Fruit fly (Drosophila melanogaster): ENCODE data around the gene mthl15.

mthl15 gene

DNA sequence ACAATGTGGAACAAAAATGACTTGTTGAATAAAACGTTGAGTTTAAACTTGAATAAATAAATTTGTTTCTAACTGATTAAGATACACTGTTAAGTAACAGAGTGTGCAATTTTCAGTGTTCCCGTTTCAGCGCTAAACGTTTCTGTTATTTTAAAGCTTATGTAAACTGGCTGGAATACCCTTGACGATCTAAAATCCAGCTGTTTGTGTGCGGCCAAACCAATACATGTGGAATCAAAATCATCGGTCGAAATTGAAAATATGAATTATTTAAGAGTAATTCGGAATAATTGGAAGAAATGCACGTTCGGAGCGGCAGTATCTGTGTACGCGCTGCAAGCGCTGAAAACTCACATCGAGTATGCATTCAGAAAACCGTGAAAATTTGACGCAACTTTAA is 31.7 kb upstream of the mthl15 start, which contains the start of gene Mulk:
Gene Mulk (plus strand): TSS at position 198 of the 400 bp plus-strand sequence.
- 0 out of 3 replicates have a peak, but pooled peaks have one; percentile 11 for TF ChIP-seq CG34422 (GFP tag; IDR thresholded peaks at IDR 0.05)
- TF ChIP-seq cg (GFP tag; optimal IDR thresholded peaks at IDR 0.05) = peak; percentile 72
- no peak for TF ChIP-seq CG13287 (GFP tag; IDR thresholded peaks at IDR 0.05; ENCODE audit: partially characterized antibody)
- TF ChIP-seq wek (GFP tag; optimal IDR thresholded peaks at IDR 0.05) = peak; percentile 98
- TF ChIP-seq CG30020 (tag; optimal IDR thresholded peaks at IDR 0.05) = peak; percentile 90
- peak; percentile 40 for TF ChIP-seq CG5180 (GFP tag; optimal IDR thresholded peaks at IDR 0.05)
- no peak for TF ChIP-seq CG1529 (GFP tag; optimal IDR thresholded peaks at IDR 0.05)
- TF ChIP-seq pzg (GFP tag; optimal IDR thresholded peaks at IDR 0.05) = peak; percentile 31
- TF ChIP-seq crp (GFP tag; optimal IDR thresholded peaks at IDR 0.05) = peak; percentile 0 to 84
- no peak for TF ChIP-seq aop (GFP tag; IDR thresholded peaks at IDR 0.05)
- TF ChIP-seq CG4617 (GFP tag; optimal IDR thresholded peaks at IDR 0.05; ENCODE audit: borderline replicate concordance) = peak; percentile 5
- TF ChIP-seq CG1603 (tag; optimal IDR thresholded peaks at IDR 0.05) = peak; percentile 95
- no peak for TF ChIP-seq Oli (tag; optimal IDR thresholded peaks at IDR 0.05)
- TF ChIP-seq gfzf (GFP tag; optimal IDR thresholded peaks at IDR 0.05) = peak; percentile 9
- peak; percentile 19 for TF ChIP-seq dm (GFP tag; optimal IDR thresholded peaks at IDR 0.05)
- peak; percentile 10 for TF ChIP-seq HmgZ (tag; optimal IDR thresholded peaks at IDR 0.05)
- TF ChIP-seq YL-1 (GFP tag; optimal IDR thresholded peaks at IDR 0.05) = peak; percentile 29
- TF ChIP-seq CG12104 (GFP tag; optimal IDR thresholded peaks at IDR 0.05) = no peak
- peak; percentile 36 for TF ChIP-seq stwl (tag; optimal IDR thresholded peaks at IDR 0.05)
- peak in 1 of 2 experiments; percentile 40 for TF ChIP-seq eve (GFP tag; optimal IDR thresholded peaks at IDR 0.05)
- TF ChIP-seq MBD-R2 (GFP tag; IDR thresholded peaks at IDR 0.05) = peak; percentile 76
- TF ChIP-seq fd102C (GFP tag; optimal IDR thresholded peaks at IDR 0.05) = no peak
- TF ChIP-seq mirr (GFP tag; optimal IDR thresholded peaks at IDR 0.05) = no peak
- TF ChIP-seq E2f1 (GFP tag; IDR thresholded peaks at IDR 0.05) = no peak
- no peak for TF ChIP-seq ase (GFP tag; IDR thresholded peaks at IDR 0.05)
- peak; percentile 14; the same call in 1 of the 3 replicates for TF ChIP-seq row (GFP tag; IDR thresholded peaks at IDR 0.05)
- TF ChIP-seq CG6813 (GFP tag; optimal IDR thresholded peaks at IDR 0.05) = no peak
- TF ChIP-seq MESR4 (GFP tag; optimal IDR thresholded peaks at IDR 0.05) = peak; percentile 23
- TF ChIP-seq CG3995 (GFP tag; optimal IDR thresholded peaks at IDR 0.05) = no peak
- TF ChIP-seq pfk (GFP tag; optimal IDR thresholded peaks at IDR 0.05) = peak; percentile 91
- no peak for TF ChIP-seq CG12071 (GFP tag; optimal IDR thresholded peaks at IDR 0.05)
- no peak for TF ChIP-seq HLH3B (GFP tag; IDR thresholded peaks at IDR 0.05)
- 0 out of 4 replicates have a peak, but pooled peaks have one; percentile 29 for TF ChIP-seq Dll (GFP tag; IDR thresholded peaks at IDR 0.05; ENCODE audit: partially characterized antibody)
- TF ChIP-seq hbn (GFP tag; IDR thresholded peaks at IDR 0.05; ENCODE audit: partially characterized antibody) = peak; percentile 36; the same call in 1 of the 2 replicates
- TF ChIP-seq Pdp1 (GFP tag; optimal IDR thresholded peaks at IDR 0.05) = peak in 1 of 2 experiments; percentile 81

DNA sequence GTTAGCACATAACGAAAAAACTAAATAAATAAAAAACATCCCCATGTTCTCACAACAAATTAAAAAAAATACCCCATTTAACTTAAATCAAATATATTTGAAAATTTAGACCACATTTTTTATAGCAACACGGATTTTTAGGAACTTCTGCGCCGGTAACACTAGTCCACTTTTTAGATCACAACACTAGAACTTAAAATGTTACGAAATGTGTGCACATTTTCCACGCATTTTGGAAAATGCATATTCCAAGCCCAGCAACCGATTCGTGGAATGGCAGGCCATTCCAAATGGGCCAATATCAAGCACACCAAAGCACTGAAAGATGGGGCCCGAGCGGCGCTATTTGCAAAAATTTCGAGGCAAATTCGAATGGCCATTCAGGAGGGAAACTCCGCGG is 30.6 kb upstream of the mthl15 start, which contains the start of gene CG4957:
Gene CG4957 (plus strand): TSS at position 185 of the 400 bp plus-strand sequence.
- TF ChIP-seq E2f2 (GFP tag; IDR thresholded peaks at IDR 0.05) (peak; percentile 46), Mad (GFP tag; optimal IDR thresholded peaks at IDR 0.05) (no peak), ssp (GFP tag; IDR thresholded peaks at IDR 0.05) (no peak), gcm (GFP tag; optimal IDR thresholded peaks at IDR 0.05) (no peak), CrebB (tag; optimal IDR thresholded peaks at IDR 0.05) (no peak), Hr3 (GFP tag; optimal IDR thresholded peaks at IDR 0.05) (no peak), lbe (GFP tag; optimal IDR thresholded peaks at IDR 0.05) (no peak), Awh (GFP tag; IDR thresholded peaks at IDR 0.05) (no peak), CG9727 (GFP tag; optimal IDR thresholded peaks at IDR 0.05) (no peak), slou (GFP tag; optimal IDR thresholded peaks at IDR 0.05) (no peak), mld (GFP tag; IDR thresholded peaks at IDR 0.05; ENCODE audit: partially characterized antibody) (no peak), CG11560 (tag; IDR thresholded peaks at IDR 0.05) (no peak), CG1792 (GFP tag; optimal IDR thresholded peaks at IDR 0.05) (no peak), CG3838 (GFP tag; optimal IDR thresholded peaks at IDR 0.05) (no peak), CG7928 (GFP tag; optimal IDR thresholded peaks at IDR 0.05) (no peak), MBD-R2 (GFP tag; IDR thresholded peaks at IDR 0.05) (peak; percentile 52), stwl (tag; optimal IDR thresholded peaks at IDR 0.05) (peak; percentile 30), pzg (GFP tag; optimal IDR thresholded peaks at IDR 0.05) (peak; percentile 33), Spps (tag; optimal IDR thresholded peaks at IDR 0.05) (no peak)

Measured in whole organism, embryonic.